Worm (Caenorhabditis elegans) whole organism, L2 larva: Measurements from ENCODE around the gene ckb-1.

Experiments used
- F13H6.1 ChIP-seq: sonication (generic microtip); optimal IDR thresholded peaks from 2 replicates; lab custom pipeline; 2016; ENCODE audit warnings: missing genetic modification characterization, missing compliant biosample characterization
- ZK546.5 ChIP-seq: sonication (generic microtip); optimal IDR thresholded peaks from 2 replicates; lab custom pipeline; 2017; ENCODE audit warnings: missing biosample characterization, missing genetic modification characterization
- blmp-1 ChIP-seq: sonication (generic microtip); optimal IDR thresholded peaks from 2 replicates; lab custom pipeline; 2017; ENCODE audit warnings: missing genetic modification characterization, mild to moderate bottlenecking, missing compliant biosample characterization, antibody characterized with exemption, moderate library complexity; ENCODE audit not compliant: insufficient read depth
- fos-1 ChIP-seq: fragments of 150-350 bp; optimal IDR thresholded peaks from 2 replicates; lab custom pipeline; 2014; ENCODE audit warnings: missing biosample characterization, missing genetic modification characterization
- nhr-25 ChIP-seq: fragments of 150-350 bp; sonication (generic microtip); optimal IDR thresholded peaks from 3 replicates; lab custom pipeline; 2014; ENCODE audit warnings: missing biosample characterization, missing genetic modification characterization
- unc-62 ChIP-seq: fragments of 150-350 bp; optimal IDR thresholded peaks from 2 replicates; lab custom pipeline; 2014; ENCODE audit warnings: missing biosample characterization, missing genetic modification reagents, missing genetic modification characterization

- TF ChIP-seq nhr-25 (no peak), fos-1 (no peak), unc-62 (GFP tag; lab: Kevin White, UChicago) (no peak), ZK546.5 (no peak), F13H6.1 (tag; lab: Kevin White, UChicago) (no peak), blmp-1 (tag; lab: Kevin White, UChicago) (no peak)
These were observed 43.7 kb upstream of the ckb-1 start, which contains the start of gene H38K22.7 for ce11 chrIII:4321399-4321798.
